Fruit fly (Drosophila melanogaster) Kc167 (cell line): Measurements from ENCODE around the gene LSm3.
A peak's percentile ranks its signal among the peaks of the same experiment; 100 is the strongest.

Source experiments
- Sin3A ChIP-seq: fragments of >200 bp; optimal IDR thresholded peaks from 2 replicates; lab custom pipeline; 2018; ENCODE audit warnings: missing external identifiers
- h ChIP-seq: fragments of >200 bp; optimal IDR thresholded peaks from 3 replicates; lab custom pipeline; 2018; ENCODE audit warnings: missing external identifiers
- psq ChIP-seq: fragments of >200 bp; optimal IDR thresholded peaks from 2 replicates; lab custom pipeline; 2017; ENCODE audit warnings: missing external identifiers
- ttk ChIP-seq: sonication (Bioruptor generic); optimal IDR thresholded peaks from 2 replicates; lab custom pipeline; 2017; ENCODE audit warnings: missing external identifiers

- no peak for TF ChIP-seq ttk (lab: Kevin White, UChicago)
- no peak for TF ChIP-seq psq (lab: Kevin White, UChicago)
- TF ChIP-seq h: no peak
- peak; percentile 68 for TF ChIP-seq Sin3A (lab: Kevin White, UChicago)
Measured at dm6 chr3R:24031825-24032523, 35.9 kb downstream of the LSm3 start, which contains the start of the genes KrT95D and Mettl3.
